Fruit fly (Drosophila melanogaster): Measurements from ENCODE around the gene CG7131.

The CG7131 gene

DNA sequence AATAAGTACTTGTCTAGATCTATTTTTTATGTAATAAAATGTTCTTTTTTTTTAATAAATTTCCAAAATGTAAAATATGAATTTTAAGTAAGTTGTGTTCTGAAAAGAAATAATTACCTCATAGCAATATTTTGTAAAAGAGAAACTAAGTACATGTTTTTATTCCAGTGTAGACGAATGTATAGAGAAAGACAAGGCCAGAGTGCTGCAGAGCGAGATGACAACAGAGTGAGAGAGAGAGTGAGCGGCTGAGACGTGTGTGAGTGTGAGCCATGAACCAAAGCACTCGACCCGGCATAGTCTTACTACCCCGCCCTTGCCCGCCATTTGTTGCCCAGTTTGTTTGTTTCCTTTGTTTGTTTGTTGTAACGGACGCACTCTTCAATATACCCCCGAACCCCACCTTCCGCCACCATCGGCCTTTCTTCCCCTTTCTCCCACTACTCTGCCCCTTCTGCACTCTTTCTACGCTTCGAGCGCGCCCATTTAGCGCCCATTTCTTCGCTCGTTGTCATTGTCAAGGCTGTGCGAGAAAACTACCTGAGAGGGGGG is 22.9 kb upstream of the CG7131 start (continued):
- peak; percentile 52 for TF ChIP-seq Ssrp (tag; optimal IDR thresholded peaks at IDR 0.05)
- TF ChIP-seq kni (GFP tag; optimal IDR thresholded peaks at IDR 0.05): peak; percentile 99
- no peak for TF ChIP-seq dysf (GFP tag; IDR thresholded peaks at IDR 0.05)
- TF ChIP-seq Hr78 (GFP tag; optimal IDR thresholded peaks at IDR 0.05): peak in 1 of 2 experiments; percentile 95
- TF ChIP-seq HLH3B (GFP tag; IDR thresholded peaks at IDR 0.05): no peak
- no peak for TF ChIP-seq CG5953 (GFP tag; IDR thresholded peaks at IDR 0.05)
- peak; percentile 8 for TF ChIP-seq CG33213 (GFP tag; optimal IDR thresholded peaks at IDR 0.05)
- no peak for TF ChIP-seq CG4404 (GFP tag; IDR thresholded peaks at IDR 0.05)
- TF ChIP-seq CG14014 (GFP tag; IDR thresholded peaks at IDR 0.05): no peak
- TF ChIP-seq lmd (GFP tag; IDR thresholded peaks at IDR 0.05): no peak
- no peak for TF ChIP-seq dimm (GFP tag; IDR thresholded peaks at IDR 0.05)
- TF ChIP-seq Eip74EF (GFP tag; optimal IDR thresholded peaks at IDR 0.05): peak in 1 of 2 experiments; percentile 74
- no peak for TF ChIP-seq CG14860 (GFP tag; IDR thresholded peaks at IDR 0.05; ENCODE audit: partially characterized antibody)
- no peak for TF ChIP-seq CG12155 (GFP tag; optimal IDR thresholded peaks at IDR 0.05)
- TF ChIP-seq nau (GFP tag; optimal IDR thresholded peaks at IDR 0.05): peak; percentile 75
- TF ChIP-seq Adf1 (GFP tag; IDR thresholded peaks at IDR 0.05): peak; percentile 60; the same call in 1 of the 2 replicates
- TF ChIP-seq trh (GFP tag; optimal IDR thresholded peaks at IDR 0.05): peak; percentile 28
- TF ChIP-seq CG14965 (GFP tag; optimal IDR thresholded peaks at IDR 0.05; ENCODE audit: borderline replicate concordance): peak; percentile 27
- no peak for TF ChIP-seq CG10366 (GFP tag; IDR thresholded peaks at IDR 0.05)
- no peak for TF ChIP-seq CG6765 (GFP tag; optimal IDR thresholded peaks at IDR 0.05)
- peak; percentile 50 for TF ChIP-seq slbo (GFP tag; IDR thresholded peaks at IDR 0.05)
- peak; percentile 46 for TF ChIP-seq CG10267 (tag; optimal IDR thresholded peaks at IDR 0.05)
- TF ChIP-seq yki (optimal IDR thresholded peaks at IDR 0.05): no peak
- TF ChIP-seq odd (GFP tag; optimal IDR thresholded peaks at IDR 0.05): peak; percentile 32
- TF ChIP-seq CG5180 (GFP tag; optimal IDR thresholded peaks at IDR 0.05): peak; percentile 76
- TF ChIP-seq PHDP (tag; optimal IDR thresholded peaks at IDR 0.05): peak; percentile 27
- peak; percentile 76 for TF ChIP-seq CG2202 (tag; optimal IDR thresholded peaks at IDR 0.05)
- no peak for TF ChIP-seq lbe (GFP tag; optimal IDR thresholded peaks at IDR 0.05)
- no peak for TF ChIP-seq Awh (GFP tag; IDR thresholded peaks at IDR 0.05)
- TF ChIP-seq CG12744 (GFP tag; optimal IDR thresholded peaks at IDR 0.05): no peak
- peak; percentile 25 for TF ChIP-seq ab (GFP tag; optimal IDR thresholded peaks at IDR 0.05)
- peak; percentile 91 for TF ChIP-seq Med (GFP tag)
- TF ChIP-seq Usf (GFP tag; optimal IDR thresholded peaks at IDR 0.05): no peak
- no peak for TF ChIP-seq CG11085 (GFP tag; IDR thresholded peaks at IDR 0.05)
- peak; percentile 60 for TF ChIP-seq Rx (GFP tag; IDR thresholded peaks at IDR 0.05)
- peak; percentile 70 for TF ChIP-seq Side (GFP tag; optimal IDR thresholded peaks at IDR 0.05)
- peak; percentile 80 for TF ChIP-seq mirr (GFP tag; optimal IDR thresholded peaks at IDR 0.05)
- peak; percentile 44 for TF ChIP-seq nerfin-1 (tag; optimal IDR thresholded peaks at IDR 0.05)
- peak; percentile 68 for TF ChIP-seq wek (GFP tag; optimal IDR thresholded peaks at IDR 0.05)
- peak; percentile 58 for TF ChIP-seq gcm (GFP tag; optimal IDR thresholded peaks at IDR 0.05)
- peak; percentile 44; the same call in 1 of the 2 replicates for TF ChIP-seq Drgx (GFP tag; IDR thresholded peaks at IDR 0.05)
- TF ChIP-seq wdn (GFP tag; IDR thresholded peaks at IDR 0.05): peak; percentile 48; the same call in 1 of the 2 replicates
- TF ChIP-seq CG6854 (GFP tag; optimal IDR thresholded peaks at IDR 0.05): peak; percentile 15
- TF ChIP-seq Bgb (GFP tag; IDR thresholded peaks at IDR 0.05; ENCODE audit: partially characterized antibody): peak; percentile 62; the same call in 1 of the 2 replicates
- TF ChIP-seq CG13775 (GFP tag; optimal IDR thresholded peaks at IDR 0.05): peak; percentile 50
- TF ChIP-seq chn (GFP tag; optimal IDR thresholded peaks at IDR 0.05): peak; percentile 53
- no peak for TF ChIP-seq Doc3 (GFP tag; IDR thresholded peaks at IDR 0.05; ENCODE audit: partially characterized antibody)
- peak in 1 of 2 experiments; percentile 45 for TF ChIP-seq dpn (GFP tag; optimal IDR thresholded peaks at IDR 0.05)
- TF ChIP-seq Jarid2 (GFP tag; optimal IDR thresholded peaks at IDR 0.05): peak; percentile 33
- no peak for TF ChIP-seq mam (GFP tag; optimal IDR thresholded peaks at IDR 0.05)

Measured in whole organism, embryonic.